Fruit fly (Drosophila melanogaster) S2 (cell line): ENCODE data around the gene CG17343.

Experiments
- CG8478 ChIP-seq: fragments of >200 bp; optimal IDR thresholded peaks from 2 replicates; lab custom pipeline; 2018
- CTCF ChIP-seq, 2 experiments: fragments of >200 bp; optimal IDR thresholded peaks; 2 replicates each; lab custom pipeline; 2018

DNA sequence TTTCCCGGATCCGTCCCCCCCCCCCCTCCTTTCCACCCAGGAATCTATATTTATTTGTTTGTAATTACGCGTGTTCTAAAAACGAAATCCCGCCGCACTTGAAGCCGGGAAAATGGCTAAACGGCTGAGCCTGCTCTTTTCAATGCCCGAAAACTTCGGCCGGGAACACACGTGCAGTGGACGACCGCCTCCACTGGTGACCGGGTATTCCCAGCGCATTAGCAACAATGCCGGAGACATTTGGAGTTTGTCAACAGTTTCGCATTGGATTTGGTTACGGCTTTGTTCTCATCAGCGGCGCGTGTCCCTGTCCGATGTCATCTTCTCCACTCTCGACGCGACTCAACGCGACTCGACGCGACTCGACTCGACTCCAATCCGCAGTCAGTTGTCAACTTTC is 39.7 kb downstream of the CG17343 start:
- TF ChIP-seq CG8478 (lab: Kevin White, UChicago) (no peak), CTCF (optimal IDR thresholded peaks at IDR 0.05; lab: Kevin White, UChicago) (no peak)
